Fruit fly (Drosophila melanogaster): ENCODE measurements around the gene CG12061.

Gene CG12061

dm6 chrX:23091811-23092210 is 55.9 kb downstream of the CG12061 start (continued):
- TF ChIP-seq Chrac-16 (GFP tag; optimal IDR thresholded peaks at IDR 0.05) (no peak), so (GFP tag; IDR thresholded peaks at IDR 0.05) (no peak), cas (GFP tag; IDR thresholded peaks at IDR 0.05) (no peak), exex (tag; optimal IDR thresholded peaks at IDR 0.05) (no peak), CG12071 (GFP tag; optimal IDR thresholded peaks at IDR 0.05) (no peak), tio (GFP tag; optimal IDR thresholded peaks at IDR 0.05) (no peak), CG9609 (GFP tag; optimal IDR thresholded peaks at IDR 0.05) (no peak), CG18599 (GFP tag; optimal IDR thresholded peaks at IDR 0.05) (peak; percentile 13), esg (GFP tag; conservative IDR thresholded peaks at IDR 0.05) (no peak), Ets97D (GFP tag; optimal IDR thresholded peaks at IDR 0.05) (no peak), CG2120 (GFP tag; optimal IDR thresholded peaks at IDR 0.05) (peak; percentile 26), Xbp1 (GFP tag; optimal IDR thresholded peaks at IDR 0.05) (no peak), Trl (optimal IDR thresholded peaks at IDR 0.05) (no peak), Trl (GFP tag; optimal IDR thresholded peaks at IDR 0.05) (no peak), vnd (GFP tag; IDR thresholded peaks at IDR 0.05; ENCODE audit: partially characterized antibody) (no peak), HLH4C (GFP tag; IDR thresholded peaks at IDR 0.05; ENCODE audit: partially characterized antibody) (no peak), dati (GFP tag; IDR thresholded peaks at IDR 0.05) (no peak), CG8388 (GFP tag; optimal IDR thresholded peaks at IDR 0.05) (no peak), sd (tag; optimal IDR thresholded peaks at IDR 0.05) (no peak), oc (tag; optimal IDR thresholded peaks at IDR 0.05) (no peak), CG12744 (GFP tag; optimal IDR thresholded peaks at IDR 0.05) (no peak), Camta (GFP tag; optimal IDR thresholded peaks at IDR 0.05) (no peak), CG30020 (tag; optimal IDR thresholded peaks at IDR 0.05) (no peak), NfI (GFP tag; optimal IDR thresholded peaks at IDR 0.05) (no peak), zen (tag; optimal IDR thresholded peaks at IDR 0.05) (no peak), GATAe (GFP tag; conservative IDR thresholded peaks at IDR 0.05) (no peak), Hmx (GFP tag; optimal IDR thresholded peaks at IDR 0.05) (no peak), Hr39 (optimal IDR thresholded peaks at IDR 0.05) (no peak), CG11398 (GFP tag; optimal IDR thresholded peaks at IDR 0.05) (no peak), CG3838 (GFP tag; optimal IDR thresholded peaks at IDR 0.05) (no peak), sc (optimal IDR thresholded peaks at IDR 0.05) (no peak), sc (GFP tag; optimal IDR thresholded peaks at IDR 0.05) (no peak), CG17912 (GFP tag; optimal IDR thresholded peaks at IDR 0.05) (no peak), Gsc (GFP tag; IDR thresholded peaks at IDR 0.05) (no peak), Elba2 (GFP tag; optimal IDR thresholded peaks at IDR 0.05) (no peak), CG15269 (tag; optimal IDR thresholded peaks at IDR 0.05) (no peak), CG4360 (GFP tag; IDR thresholded peaks at IDR 0.05) (no peak), slp2 (GFP tag; optimal IDR thresholded peaks at IDR 0.05) (no peak), Atf6 (GFP tag; IDR thresholded peaks at IDR 0.05) (no peak), Usf (GFP tag; optimal IDR thresholded peaks at IDR 0.05) (no peak), Sox100B (GFP tag; optimal IDR thresholded peaks at IDR 0.05) (no peak), CG17328 (GFP tag; IDR thresholded peaks at IDR 0.05) (no peak), bsh (GFP tag; optimal IDR thresholded peaks at IDR 0.05) (no peak), CG14014 (GFP tag; IDR thresholded peaks at IDR 0.05) (no peak; the same call in 1 of the 2 replicates), tin (GFP tag; optimal IDR thresholded peaks at IDR 0.05) (no peak), twi (tag; optimal IDR thresholded peaks at IDR 0.05) (no peak), Dad (GFP tag; optimal IDR thresholded peaks at IDR 0.05) (no peak)
